Fruit fly (Drosophila melanogaster): Measurements from ENCODE around the gene gogo.
A peak's percentile ranks its signal among the peaks of the same experiment; 100 is the strongest.

gogo gene

DNA sequence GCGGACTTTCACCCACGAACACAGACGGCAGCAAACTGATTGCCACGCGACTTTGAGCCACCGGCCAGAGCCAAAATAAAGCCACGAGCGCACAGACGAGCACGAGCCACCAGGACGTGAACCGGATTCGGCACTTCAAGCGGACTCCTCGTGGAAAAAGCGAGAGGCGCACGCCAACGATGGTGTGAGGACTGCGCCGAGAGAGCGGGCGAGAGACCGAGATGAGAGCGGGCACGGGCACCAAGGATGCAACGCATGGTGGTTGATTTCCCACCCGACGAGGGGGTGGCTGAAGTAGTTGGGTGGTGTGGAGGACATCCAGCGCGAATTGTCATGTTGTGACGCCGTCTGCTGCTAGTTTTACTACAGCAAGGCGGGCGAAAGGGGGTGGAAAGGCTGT, at the start of gene gogo:
gogo (minus strand) TSS at position 39 of the 400 bp plus-strand sequence.
- TF ChIP-seq cnc (optimal IDR thresholded peaks at IDR 0.05), result no peak
- no peak for TF ChIP-seq CG33017 (tag; optimal IDR thresholded peaks at IDR 0.05)
- TF ChIP-seq CG11617 (GFP tag; optimal IDR thresholded peaks at IDR 0.05), result no peak
- TF ChIP-seq kay (GFP tag; ENCODE audit: borderline replicate concordance), result no peak
- no peak for TF ChIP-seq Crg-1 (GFP tag; optimal IDR thresholded peaks at IDR 0.05)
- no peak for TF ChIP-seq bab1 (GFP tag; optimal IDR thresholded peaks at IDR 0.05)
- TF ChIP-seq Clk (GFP tag; optimal IDR thresholded peaks at IDR 0.05), result no peak
- TF ChIP-seq CG14711 (tag; optimal IDR thresholded peaks at IDR 0.05), result no peak
- no peak for TF ChIP-seq cic (GFP tag; optimal IDR thresholded peaks at IDR 0.05)
- no peak for TF ChIP-seq tj (GFP tag; optimal IDR thresholded peaks at IDR 0.05)
- no peak for TF ChIP-seq Hr96 (GFP tag; optimal IDR thresholded peaks at IDR 0.05)
- no peak for TF ChIP-seq pad (GFP tag; optimal IDR thresholded peaks at IDR 0.05)

DNA sequence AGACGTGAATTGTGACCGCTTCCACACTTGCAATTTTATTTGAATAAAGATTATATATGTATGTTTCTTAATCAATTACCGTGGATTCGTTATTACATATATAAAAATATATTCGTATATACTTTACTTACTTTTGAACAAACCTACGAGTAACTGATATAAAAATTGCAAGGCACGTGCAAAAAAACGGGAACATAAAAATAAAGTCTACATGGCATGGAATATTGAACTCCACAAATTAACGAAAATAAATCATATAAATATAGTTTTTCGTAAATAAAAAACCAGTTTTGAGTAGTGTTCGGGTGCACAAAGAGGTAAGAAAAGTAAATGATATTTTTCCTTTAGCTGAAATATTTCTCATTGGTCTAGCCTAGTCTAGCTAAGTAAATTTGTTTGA, 47.4 kb upstream of the gogo start, which contains the start of gene Spn77Bc:
Spn77Bc (plus strand) TSS at position 301 of the 400 bp plus-strand sequence.
- TF ChIP-seq CG12768 (GFP tag; optimal IDR thresholded peaks at IDR 0.05), result no peak
- no peak for TF ChIP-seq CG7045 (GFP tag; optimal IDR thresholded peaks at IDR 0.05)
- TF ChIP-seq CG14711 (tag; optimal IDR thresholded peaks at IDR 0.05), result no peak
- no peak for TF ChIP-seq CG5204 (GFP tag; optimal IDR thresholded peaks at IDR 0.05)
- TF ChIP-seq tj (GFP tag; optimal IDR thresholded peaks at IDR 0.05), result no peak
- no peak for TF ChIP-seq cic (GFP tag; optimal IDR thresholded peaks at IDR 0.05)

DNA sequence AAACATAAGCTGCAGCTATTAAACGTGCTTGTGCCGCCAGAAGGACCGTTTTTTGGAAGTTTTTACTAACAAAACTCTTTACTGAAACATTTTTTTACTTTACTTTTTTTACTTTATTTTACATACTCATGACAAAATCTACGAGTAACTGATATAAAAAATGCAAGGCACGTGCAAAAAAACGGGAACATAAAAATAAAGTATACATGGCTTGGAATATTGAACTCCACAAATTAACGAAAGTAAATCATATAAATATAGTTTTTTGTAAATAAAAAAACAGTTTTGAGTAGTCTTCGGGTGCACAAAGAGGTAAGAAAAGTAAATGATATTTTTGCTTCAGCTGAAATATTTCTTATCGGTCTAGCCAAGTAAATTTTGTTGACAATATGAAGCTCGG, 25.7 kb upstream of the gogo start, which contains the start of gene Spn77Bb:
Spn77Bb (plus strand) TSS at position 301 of the 400 bp plus-strand sequence.
- TF ChIP-seq kay (GFP tag; ENCODE audit: borderline replicate concordance) (no peak), CG1620 (GFP tag; optimal IDR thresholded peaks at IDR 0.05) (no peak), tj (GFP tag; optimal IDR thresholded peaks at IDR 0.05) (no peak), CG5204 (GFP tag; optimal IDR thresholded peaks at IDR 0.05) (no peak), CG11617 (GFP tag; optimal IDR thresholded peaks at IDR 0.05) (no peak)

dm6 chr3L:20320044-20320443, 25.1 kb upstream of the gogo start:
- no peak for TF ChIP-seq CG12768 (GFP tag; optimal IDR thresholded peaks at IDR 0.05)
- no peak for TF ChIP-seq Hr96 (GFP tag; optimal IDR thresholded peaks at IDR 0.05)
- no peak for TF ChIP-seq Clk (GFP tag; optimal IDR thresholded peaks at IDR 0.05)
- no peak for TF ChIP-seq CG33017 (tag; optimal IDR thresholded peaks at IDR 0.05)
- no peak for TF ChIP-seq tj (GFP tag; optimal IDR thresholded peaks at IDR 0.05)

DNA sequence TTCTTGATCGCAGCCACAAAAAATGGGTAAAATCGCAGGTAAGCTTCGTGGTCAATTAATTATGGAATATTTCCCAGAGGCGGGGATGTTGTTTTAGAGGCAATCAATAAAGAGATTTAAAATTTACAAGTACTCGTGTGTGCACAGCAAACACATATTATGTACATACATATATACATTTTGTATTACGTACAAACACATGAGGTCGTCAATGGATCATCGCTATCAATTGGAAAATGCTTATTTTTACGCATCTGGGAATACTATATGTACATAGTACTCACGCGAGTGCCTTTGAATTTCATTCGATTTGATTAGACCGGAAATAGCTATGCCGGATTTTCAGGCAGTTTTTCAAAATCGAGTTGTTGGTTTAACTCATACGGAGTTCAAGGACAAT, 22.8 kb upstream of the gogo start:
- TF ChIP-seq kay (GFP tag; ENCODE audit: borderline replicate concordance), result peak; percentile 36
- TF ChIP-seq Crg-1 (GFP tag; optimal IDR thresholded peaks at IDR 0.05), result no peak
- TF ChIP-seq cic (GFP tag; optimal IDR thresholded peaks at IDR 0.05), result peak; percentile 79

- TF ChIP-seq CG1620 (GFP tag; optimal IDR thresholded peaks at IDR 0.05), result no peak
- peak; percentile 64 for TF ChIP-seq kay (GFP tag; ENCODE audit: borderline replicate concordance)
- TF ChIP-seq bab1 (GFP tag; optimal IDR thresholded peaks at IDR 0.05), result no peak
- no peak for TF ChIP-seq Crg-1 (GFP tag; optimal IDR thresholded peaks at IDR 0.05)
- TF ChIP-seq Hr96 (GFP tag; optimal IDR thresholded peaks at IDR 0.05), result no peak
- no peak for TF ChIP-seq CG11617 (GFP tag; optimal IDR thresholded peaks at IDR 0.05)
- peak; percentile 78 for TF ChIP-seq cic (GFP tag; optimal IDR thresholded peaks at IDR 0.05)
- no peak for TF ChIP-seq ovo (GFP tag; optimal IDR thresholded peaks at IDR 0.05)
- no peak for TF ChIP-seq cnc (optimal IDR thresholded peaks at IDR 0.05)
- peak; percentile 4 for TF ChIP-seq toe (GFP tag; optimal IDR thresholded peaks at IDR 0.05)
- no peak for TF ChIP-seq pad (GFP tag; optimal IDR thresholded peaks at IDR 0.05)
- TF ChIP-seq CG5204 (GFP tag; optimal IDR thresholded peaks at IDR 0.05), result no peak
- no peak for TF ChIP-seq CG7045 (GFP tag; optimal IDR thresholded peaks at IDR 0.05)
- TF ChIP-seq Mnt (GFP tag; optimal IDR thresholded peaks at IDR 0.05), result peak; percentile 60
- no peak for TF ChIP-seq tj (GFP tag; optimal IDR thresholded peaks at IDR 0.05)
- TF ChIP-seq CG14711 (tag; optimal IDR thresholded peaks at IDR 0.05), result no peak
- peak; percentile 23 for TF ChIP-seq CG33017 (tag; optimal IDR thresholded peaks at IDR 0.05)
- no peak for TF ChIP-seq CG7101 (tag; optimal IDR thresholded peaks at IDR 0.05)
- peak; percentile 80 for TF ChIP-seq CG12768 (GFP tag; optimal IDR thresholded peaks at IDR 0.05)
- TF ChIP-seq Clk (GFP tag; optimal IDR thresholded peaks at IDR 0.05), result no peak
Observed at dm6 chr3L:20316956-20317589, 22.1 kb upstream of the gogo start, which contains the start of gene Spn77Ba. Gene Spn77Ba (plus strand): TSS chr3L:20317190.

DNA sequence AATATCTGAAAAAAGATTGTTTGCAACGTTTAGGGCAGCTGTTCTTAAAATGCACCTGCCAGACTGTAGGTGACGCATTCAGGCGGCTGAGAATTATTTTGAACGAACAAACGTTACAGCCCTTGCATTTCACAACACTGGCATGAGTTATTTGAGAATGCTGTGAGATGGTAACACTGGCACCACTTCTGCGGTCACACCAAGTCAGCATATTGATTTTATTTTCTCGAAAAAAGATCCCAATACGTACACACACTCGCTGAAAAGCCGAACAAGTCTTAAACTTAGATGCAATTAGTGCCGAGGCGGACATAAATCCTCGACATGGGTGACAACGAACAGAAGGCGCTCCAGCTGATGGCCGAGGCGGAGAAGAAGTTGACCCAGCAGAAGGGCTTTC, 18.5 kb upstream of the gogo start, which contains the start of gene alphaSnap:
alphaSnap (plus strand) TSS at position 164 of the 400 bp plus-strand sequence.
- no peak for TF ChIP-seq CG12768 (GFP tag; optimal IDR thresholded peaks at IDR 0.05)
- TF ChIP-seq Clk (GFP tag; optimal IDR thresholded peaks at IDR 0.05), result no peak
- TF ChIP-seq Hr96 (GFP tag; optimal IDR thresholded peaks at IDR 0.05), result peak; percentile 29
- peak; percentile 43 for TF ChIP-seq CG14711 (tag; optimal IDR thresholded peaks at IDR 0.05)
- TF ChIP-seq tj (GFP tag; optimal IDR thresholded peaks at IDR 0.05), result peak; percentile 6
- peak; percentile 29 for TF ChIP-seq Mnt (GFP tag; optimal IDR thresholded peaks at IDR 0.05)
- TF ChIP-seq ovo (GFP tag; optimal IDR thresholded peaks at IDR 0.05), result peak; percentile 15
- peak; percentile 18 for TF ChIP-seq pad (GFP tag; optimal IDR thresholded peaks at IDR 0.05)
- TF ChIP-seq Crg-1 (GFP tag; optimal IDR thresholded peaks at IDR 0.05), result peak; percentile 63
- TF ChIP-seq cnc (optimal IDR thresholded peaks at IDR 0.05), result no peak
- TF ChIP-seq CG1620 (GFP tag; optimal IDR thresholded peaks at IDR 0.05), result peak; percentile 71
- TF ChIP-seq CG7101 (tag; optimal IDR thresholded peaks at IDR 0.05), result peak; percentile 45
- TF ChIP-seq bab1 (GFP tag; optimal IDR thresholded peaks at IDR 0.05), result peak; percentile 43
- peak; percentile 15 for TF ChIP-seq toe (GFP tag; optimal IDR thresholded peaks at IDR 0.05)

Data from whole organism, adult.